Fruit fly (Drosophila melanogaster) Kc167 (cell line): ENCODE measurements around the gene mbm.

Source experiments
- Myc ChIP-seq: fragments of >200 bp; optimal IDR thresholded peaks from 2 replicates; lab custom pipeline; 2017; ENCODE audit warnings: missing external identifiers
- Sin3A ChIP-seq: fragments of >200 bp; optimal IDR thresholded peaks from 2 replicates; lab custom pipeline; 2018; ENCODE audit warnings: missing external identifiers
- h ChIP-seq: fragments of >200 bp; optimal IDR thresholded peaks from 3 replicates; lab custom pipeline; 2018; ENCODE audit warnings: missing external identifiers
- insv ChIP-seq: fragments of >200 bp; optimal IDR thresholded peaks from 3 replicates; lab custom pipeline; 2018; ENCODE audit warnings: missing external identifiers
- psq ChIP-seq: fragments of >200 bp; optimal IDR thresholded peaks from 2 replicates; lab custom pipeline; 2017; ENCODE audit warnings: missing external identifiers
- ttk ChIP-seq: sonication (Bioruptor generic); optimal IDR thresholded peaks from 2 replicates; lab custom pipeline; 2017; ENCODE audit warnings: missing external identifiers

DNA sequence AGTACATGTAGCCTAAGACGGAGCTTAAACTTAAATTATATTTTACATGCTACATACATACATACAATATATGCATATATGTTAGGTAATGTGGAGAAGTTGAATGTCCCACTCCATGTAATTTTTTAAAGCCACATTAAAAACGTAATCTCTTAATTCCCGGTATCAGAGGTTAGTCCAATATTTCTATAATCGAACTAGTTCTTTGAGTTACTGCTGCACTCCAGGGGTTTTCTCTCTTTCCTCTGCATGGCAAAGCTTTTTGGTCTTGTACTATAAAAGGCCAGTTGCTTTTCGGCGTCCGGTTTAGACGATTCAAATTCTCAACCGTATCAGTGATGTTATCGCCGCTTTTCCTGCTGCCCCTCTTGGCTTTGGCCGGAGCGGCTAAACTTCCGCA is 48.3 kb upstream of the mbm start, which contains the start of gene CG33127:
- TF ChIP-seq h (lab: Kevin White, UChicago) = no peak
- no peak for TF ChIP-seq insv (lab: Kevin White, UChicago)
- no peak for TF ChIP-seq Sin3A (lab: Kevin White, UChicago)
- no peak for TF ChIP-seq psq (lab: Kevin White, UChicago)
- TF ChIP-seq ttk (lab: Kevin White, UChicago) = no peak
- no peak for TF ChIP-seq Myc
